Worm (Caenorhabditis elegans) whole organism, young adult: Measurements from ENCODE around the gene nhr-260.

Source experiments
- F22D6.2 ChIP-seq: sonication (generic microtip); optimal IDR thresholded peaks from 2 replicates; lab custom pipeline; 2016; ENCODE audit warnings: mild to moderate bottlenecking, missing genetic modification characterization, missing compliant biosample characterization
- F33H1.4 ChIP-seq: fragments of 200-800 bp; sonication (Bioruptor generic); IDR thresholded peaks from 2 replicates; pipeline ENCODE4 v1.3.6; 2022; ENCODE audit warnings: missing genetic modification reagents, missing genetic modification characterization, missing compliant biosample characterization
- F55B11.4 ChIP-seq: sonication (generic microtip); optimal IDR thresholded peaks from 2 replicates; lab custom pipeline; 2016; ENCODE audit warnings: missing compliant biosample characterization, missing genetic modification characterization, borderline replicate concordance; ENCODE audit not compliant: insufficient read depth
- F57A8.1 ChIP-seq: fragments of 200-800 bp; sonication (Bioruptor generic); optimal IDR thresholded peaks from 2 replicates; lab custom pipeline; 2018; ENCODE audit warnings: mild to moderate bottlenecking, missing genetic modification characterization, moderate library complexity, missing compliant biosample characterization
- F57C9.4 ChIP-seq: sonication (generic microtip); optimal IDR thresholded peaks from 2 replicates; lab custom pipeline; 2017; ENCODE audit warnings: mild to moderate bottlenecking, missing genetic modification characterization, missing compliant biosample characterization
- T07F8.4 ChIP-seq: sonication (generic microtip); optimal IDR thresholded peaks from 2 replicates; lab custom pipeline; 2016; ENCODE audit warnings: mild to moderate bottlenecking, missing genetic modification characterization, moderate library complexity, missing compliant biosample characterization
- Y53F4B.3 ChIP-seq: fragments of 200-800 bp; sonication (Bioruptor generic); IDR thresholded peaks from 2 replicates; pipeline ENCODE4 v1.3.6; 2022; ENCODE audit warnings: missing genetic modification reagents, missing genetic modification characterization, missing compliant biosample characterization
- Y67H2A.10 ChIP-seq: fragments of 200-800 bp; sonication (Bioruptor generic); conservative IDR thresholded peaks from 2 replicates; pipeline ENCODE4 v1.3.6; 2022; ENCODE audit warnings: missing genetic modification reagents, missing genetic modification characterization, missing compliant biosample characterization
- ZK185.1 ChIP-seq: sonication (generic microtip); optimal IDR thresholded peaks from 2 replicates; lab custom pipeline; 2016; ENCODE audit warnings: mild to moderate bottlenecking, missing genetic modification characterization, missing compliant biosample characterization; ENCODE audit not compliant: poor library complexity, severe bottlenecking
- akir-1 ChIP-seq: fragments of 200-800 bp; sonication (Bioruptor generic); optimal IDR thresholded peaks from 2 replicates; lab custom pipeline; 2018; ENCODE audit warnings: mild to moderate bottlenecking, missing genetic modification characterization, moderate library complexity, missing compliant biosample characterization
- aptf-2 ChIP-seq: fragments of 200-800 bp; sonication (Bioruptor generic); conservative IDR thresholded peaks from 2 replicates; pipeline ENCODE4 v1.3.6; 2022; ENCODE audit warnings: missing genetic modification reagents, missing genetic modification characterization, missing compliant biosample characterization
- bed-2 ChIP-seq: fragments of 200-800 bp; sonication (Bioruptor generic); IDR thresholded peaks from 2 replicates; pipeline ENCODE4 v1.3.6; 2022; ENCODE audit warnings: missing genetic modification reagents, missing genetic modification characterization, missing compliant biosample characterization
- cebp-1 ChIP-seq, 2 experiments: fragments of 200-800 bp in 1 of 2; sonication (Bioruptor generic) in 1 of 2; sonication (generic microtip) in 1 of 2; IDR thresholded peaks in 1 of 2; optimal IDR thresholded peaks in 1 of 2; 2 replicates each; pipeline versions ENCODE4 v1.3.6 to Lab custom; 2017 to 2022; ENCODE audit warnings: missing compliant biosample characterization in 2 of 2, missing genetic modification characterization in 2 of 2, mild to moderate bottlenecking in 1 of 2, missing genetic modification reagents in 1 of 2, moderate library complexity in 1 of 2
- ceh-79 ChIP-seq: sonication (generic microtip); optimal IDR thresholded peaks from 2 replicates; lab custom pipeline; 2017; ENCODE audit warnings: mild to moderate bottlenecking, missing genetic modification characterization, missing compliant biosample characterization
- chd-7 ChIP-seq: sonication (generic microtip); optimal IDR thresholded peaks from 2 replicates; lab custom pipeline; 2016; ENCODE audit warnings: mild to moderate bottlenecking, missing genetic modification characterization, moderate library complexity, missing compliant biosample characterization
- egl-44 ChIP-seq: fragments of 200-800 bp; sonication (Bioruptor generic); IDR thresholded peaks from 2 replicates; pipeline ENCODE4 v1.3.6; 2022; ENCODE audit warnings: missing genetic modification reagents, missing genetic modification characterization, missing compliant biosample characterization
- egrh-3 ChIP-seq: fragments of 200-800 bp; sonication (Bioruptor generic); IDR thresholded peaks from 2 replicates; pipeline ENCODE4 v1.3.6; 2022; ENCODE audit warnings: missing genetic modification reagents, missing genetic modification characterization, missing compliant biosample characterization
- hlh-12 ChIP-seq: sonication (generic microtip); optimal IDR thresholded peaks from 2 replicates; lab custom pipeline; 2016; ENCODE audit warnings: missing genetic modification characterization, missing compliant biosample characterization
- hmg-1.2 ChIP-seq: fragments of 200-800 bp; sonication (Bioruptor generic); IDR thresholded peaks from 2 replicates; pipeline ENCODE4 v1.3.6; 2022; ENCODE audit warnings: missing genetic modification reagents, missing genetic modification characterization, missing compliant biosample characterization
- hsf-1 ChIP-seq: fragments of 200-800 bp; sonication (Bioruptor generic); IDR thresholded peaks from 2 replicates; pipeline ENCODE4 v1.3.6; 2022; ENCODE audit warnings: missing genetic modification reagents, missing genetic modification characterization, missing compliant biosample characterization
- let-607 ChIP-seq, 2 experiments: fragments of 200-800 bp in 1 of 2; sonication (Bioruptor generic) in 1 of 2; sonication (generic microtip) in 1 of 2; optimal IDR thresholded peaks; 2 replicates each; lab custom pipeline; 2016 to 2018; ENCODE audit warnings: mild to moderate bottlenecking in 2 of 2, missing compliant biosample characterization in 2 of 2, missing genetic modification characterization in 2 of 2, moderate library complexity in 2 of 2, missing genotype in 1 of 2
- lin-26 ChIP-seq: fragments of 200-800 bp; sonication (Bioruptor generic); IDR thresholded peaks from 2 replicates; pipeline ENCODE4 v1.3.6; 2022; ENCODE audit warnings: missing genetic modification reagents, missing genetic modification characterization, missing compliant biosample characterization
- lsl-1 ChIP-seq: fragments of 200-800 bp; sonication (Bioruptor generic); optimal IDR thresholded peaks from 2 replicates; lab custom pipeline; 2018; ENCODE audit warnings: mild to moderate bottlenecking, missing genetic modification characterization, moderate library complexity, missing compliant biosample characterization
- madf-10 ChIP-seq: sonication (generic microtip); optimal IDR thresholded peaks from 2 replicates; lab custom pipeline; 2016; ENCODE audit warnings: mild to moderate bottlenecking, missing genetic modification characterization, missing compliant biosample characterization
- madf-3 ChIP-seq: fragments of 200-800 bp; sonication (Bioruptor generic); IDR thresholded peaks from 2 replicates; pipeline ENCODE4 v1.3.6; 2022; ENCODE audit warnings: missing genetic modification reagents, missing genetic modification characterization, missing compliant biosample characterization
- nhr-80 ChIP-seq: sonication (generic microtip); optimal IDR thresholded peaks from 2 replicates; lab custom pipeline; 2016; ENCODE audit warnings: missing genetic modification characterization, missing compliant biosample characterization
- nhr-90 ChIP-seq: sonication (generic microtip); optimal IDR thresholded peaks from 2 replicates; lab custom pipeline; 2016; ENCODE audit warnings: missing genotype, mild to moderate bottlenecking, missing genetic modification characterization, missing compliant biosample characterization
- pha-4 ChIP-seq: fragments of 150-350 bp; sonication (generic microtip); optimal IDR thresholded peaks from 2 replicates; lab custom pipeline; 2014; ENCODE audit warnings: missing biosample characterization, missing genetic modification reagents, missing genetic modification characterization
- snpc-1.1 ChIP-seq: sonication (generic microtip); optimal IDR thresholded peaks from 2 replicates; lab custom pipeline; 2017; ENCODE audit warnings: missing genetic modification characterization, mild to moderate bottlenecking, missing compliant biosample characterization, antibody characterized with exemption, moderate library complexity, missing genotype, missing genetic modification reagents; ENCODE audit not compliant: insufficient read depth
- snpc-1.3 ChIP-seq: sonication (generic microtip); optimal IDR thresholded peaks from 2 replicates; lab custom pipeline; 2017; ENCODE audit warnings: missing genetic modification characterization, mild to moderate bottlenecking, missing compliant biosample characterization, antibody characterized with exemption, moderate library complexity, missing genotype, missing genetic modification reagents; ENCODE audit not compliant: insufficient read depth
- tbp1 ChIP-seq: fragments of 200-800 bp; sonication (Bioruptor generic); optimal IDR thresholded peaks from 2 replicates; lab custom pipeline; 2018; ENCODE audit warnings: mild to moderate bottlenecking, missing genetic modification characterization, missing compliant biosample characterization
- unc-130 ChIP-seq: sonication (generic microtip); optimal IDR thresholded peaks from 2 replicates; lab custom pipeline; 2016; ENCODE audit warnings: missing genetic modification reagents, missing genetic modification characterization, missing compliant biosample characterization
- zfh-2 ChIP-seq: fragments of 200-800 bp; sonication (Bioruptor generic); conservative IDR thresholded peaks from 2 replicates; pipeline ENCODE4 v1.3.6; 2022; ENCODE audit warnings: missing genetic modification reagents, missing genetic modification characterization, missing compliant biosample characterization
- zim-3 ChIP-seq: sonication (generic microtip); optimal IDR thresholded peaks from 2 replicates; lab custom pipeline; 2017; ENCODE audit warnings: mild to moderate bottlenecking, missing genetic modification characterization, moderate library complexity, missing compliant biosample characterization
- ztf-26 ChIP-seq: sonication (generic microtip); optimal IDR thresholded peaks from 2 replicates; lab custom pipeline; 2017; ENCODE audit warnings: missing genetic modification characterization, missing compliant biosample characterization
- ztf-28 ChIP-seq: fragments of 200-800 bp; sonication (Bioruptor generic); IDR thresholded peaks from 2 replicates; pipeline ENCODE4 v1.3.6; 2022; ENCODE audit warnings: missing genetic modification reagents, missing genetic modification characterization, missing compliant biosample characterization

Gene nhr-260

ce11 chrV:1495752-1496151 is 15.7 kb downstream of the nhr-260 start:
- no peak for TF ChIP-seq ztf-26

- TF ChIP-seq Y67H2A.10 (GFP tag; lab: Robert Waterston, UW) (no peak), nhr-80 (tag; lab: Kevin White, UChicago) (no peak), snpc-1.3 (no peak), ZK185.1 (no peak), let-607 (tag; optimal IDR thresholded peaks at IDR 0.05; lab: Kevin White, UChicago) (no peak), tbp1 (GFP tag; lab: Kevin White, UChicago) (no peak), Y53F4B.3 (GFP tag; lab: Robert Waterston, UW) (no peak), madf-3 (GFP tag; lab: Robert Waterston, UW) (no peak), ztf-28 (GFP tag; lab: Robert Waterston, UW) (no peak), cebp-1 (GFP tag; IDR thresholded peaks at IDR 0.05; lab: Robert Waterston, UW) (no peak), cebp-1 (tag; optimal IDR thresholded peaks at IDR 0.05; lab: Kevin White, UChicago) (no peak), pha-4 (tag; lab: Kevin White, UChicago) (no peak), F57A8.1 (GFP tag; lab: Kevin White, UChicago) (no peak), F57C9.4 (tag; lab: Kevin White, UChicago) (no peak), unc-130 (GFP tag; lab: Kevin White, UChicago) (no peak), lin-26 (GFP tag; lab: Robert Waterston, UW) (no peak), nhr-90 (no peak), T07F8.4 (tag; lab: Kevin White, UChicago) (no peak), F55B11.4 (tag; lab: Kevin White, UChicago) (no peak), aptf-2 (no peak), egl-44 (GFP tag; lab: Robert Waterston, UW) (no peak)
- TF ChIP-seq, all 124 proteins: peak for 0
Observed at ce11 chrV:1495334-1495733, 16.1 kb downstream of the nhr-260 start, which contains the start of gene C38C3.3. C38C3.3 (plus strand) TSS chrV:1495634.

- TF ChIP-seq F55B11.4 (tag; lab: Kevin White, UChicago) (no peak), zfh-2 (GFP tag; lab: Robert Waterston, UW) (no peak)
Observed at ce11 chrV:1494469-1494868, 17.0 kb downstream of the nhr-260 start, which contains the start of gene spig-7. spig-7 (plus strand) TSS chrV:1494769.

ce11 chrV:1491510-1491909 is 19.9 kb downstream of the nhr-260 start, which contains the start of gene C38C3.6:
C38C3.6 (minus strand) TSS chrV:1491610.
- TF ChIP-seq chd-7 (tag; lab: Kevin White, UChicago) (no peak), snpc-1.1 (tag; lab: Kevin White, UChicago) (no peak), lsl-1 (GFP tag; lab: Kevin White, UChicago) (no peak), egrh-3 (GFP tag; lab: Robert Waterston, UW) (no peak), zim-3 (no peak), F33H1.4 (no peak), F22D6.2 (no peak), ztf-26 (no peak), ceh-79 (tag; lab: Kevin White, UChicago) (no peak), hmg-1.2 (GFP tag; lab: Robert Waterston, UW) (no peak), hsf-1 (GFP tag; lab: Robert Waterston, UW) (no peak), bed-2 (GFP tag; lab: Robert Waterston, UW) (no peak), F55B11.4 (tag; lab: Kevin White, UChicago) (no peak), pha-4 (tag; lab: Kevin White, UChicago) (no peak), akir-1 (no peak), hlh-12 (tag; lab: Kevin White, UChicago) (no peak), madf-10 (no peak), nhr-80 (tag; lab: Kevin White, UChicago) (no peak)
